Fruit fly (Drosophila melanogaster) whole organism, embryonic: ENCODE measurements around the gene nmdyn-D7.

Experiments used
- Atf3 ChIP-seq: fragments of 200-800 bp; sonication (Bioruptor generic); optimal IDR thresholded peaks from 3 replicates; lab custom pipeline; 2016; ENCODE audit warnings: missing biosample characterization, missing genetic modification characterization
- BEAF-32 ChIP-seq: fragments of 200-800 bp; sonication (Bioruptor generic); optimal IDR thresholded peaks from 3 replicates; lab custom pipeline; 2017; ENCODE audit warnings: missing biosample characterization, missing genetic modification characterization, mild to moderate bottlenecking, moderate library complexity, missing genetic modification reagents
- Blimp-1 ChIP-seq: fragments of 200-800 bp; sonication (Bioruptor generic); optimal IDR thresholded peaks from 3 replicates; lab custom pipeline; 2018; ENCODE audit warnings: missing biosample characterization, missing genetic modification characterization, mild to moderate bottlenecking, moderate library complexity, missing genetic modification reagents
- CG1024 ChIP-seq: fragments of 200-800 bp; sonication (Bioruptor generic); IDR thresholded peaks from 2 replicates; pipeline ENCODE4 v1.3.6; 2022; ENCODE audit warnings: missing biosample characterization, missing genetic modification characterization
- CG10462 ChIP-seq: fragments of 200-800 bp; sonication (Bioruptor generic); optimal IDR thresholded peaks from 2 replicates; lab custom pipeline; 2016; ENCODE audit warnings: missing biosample characterization, missing genetic modification characterization
- CG12071 ChIP-seq: fragments of 200-800 bp; sonication (Bioruptor generic); optimal IDR thresholded peaks from 3 replicates; lab custom pipeline; 2018; ENCODE audit warnings: missing biosample characterization, mild to moderate bottlenecking, missing genetic modification characterization
- CG14050 ChIP-seq: fragments of 200-800 bp; sonication (Bioruptor generic); IDR thresholded peaks from 3 replicates; pipeline ENCODE4 v1.3.6; 2022; ENCODE audit warnings: missing biosample characterization, missing genetic modification characterization
- CG15011 ChIP-seq: fragments of 200-800 bp; sonication (Bioruptor generic); optimal IDR thresholded peaks from 3 replicates; lab custom pipeline; 2018; ENCODE audit warnings: missing biosample characterization, mild to moderate bottlenecking, missing genetic modification characterization
- CG15073 ChIP-seq: fragments of 200-800 bp; sonication (Bioruptor generic); optimal IDR thresholded peaks from 2 replicates; lab custom pipeline; 2016; ENCODE audit warnings: missing biosample characterization, missing genetic modification characterization
- CG15696 ChIP-seq: fragments of 200-800 bp; sonication (Bioruptor generic); optimal IDR thresholded peaks from 2 replicates; lab custom pipeline; 2019; ENCODE audit warnings: missing biosample characterization, mild to moderate bottlenecking, missing genetic modification characterization, moderate library complexity
- CG17359 ChIP-seq: fragments of 200-800 bp; sonication (Bioruptor generic); optimal IDR thresholded peaks from 3 replicates; lab custom pipeline; 2018; ENCODE audit warnings: missing biosample characterization, mild to moderate bottlenecking, missing genetic modification characterization, moderate library complexity
- CG17568 ChIP-seq: fragments of 200-800 bp; sonication (Bioruptor generic); optimal IDR thresholded peaks from 2 replicates; lab custom pipeline; 2018; ENCODE audit warnings: missing biosample characterization, mild to moderate bottlenecking, missing genetic modification characterization, moderate library complexity
- CG18476 ChIP-seq: fragments of 200-800 bp; sonication (Bioruptor generic); optimal IDR thresholded peaks from 2 replicates; lab custom pipeline; 2016; ENCODE audit warnings: missing biosample characterization, mild to moderate bottlenecking, missing genetic modification characterization
- CG18619 ChIP-seq: fragments of 200-800 bp; sonication (Bioruptor generic); optimal IDR thresholded peaks from 3 replicates; lab custom pipeline; 2017; ENCODE audit warnings: missing biosample characterization, mild to moderate bottlenecking, missing genetic modification characterization
- CG18764 ChIP-seq: fragments of 200-800 bp; sonication (Bioruptor generic); optimal IDR thresholded peaks from 3 replicates; lab custom pipeline; 2016; ENCODE audit warnings: missing biosample characterization, missing genetic modification characterization
- CG2120 ChIP-seq: fragments of 200-800 bp; sonication (Bioruptor generic); optimal IDR thresholded peaks from 3 replicates; lab custom pipeline; 2016; ENCODE audit warnings: missing biosample characterization, missing genetic modification characterization
- CG2129 ChIP-seq: fragments of 200-800 bp; sonication (Bioruptor generic); IDR thresholded peaks from 2 replicates; pipeline ENCODE4 v1.3.6; 2022; ENCODE audit warnings: missing biosample characterization, missing genetic modification characterization; ENCODE audit not compliant: partially characterized antibody
- CG2199 ChIP-seq: fragments of 200-800 bp; sonication (Bioruptor generic); IDR thresholded peaks from 3 replicates; pipeline ENCODE4 v1.3.6; 2022; ENCODE audit warnings: missing biosample characterization, missing genetic modification characterization
- CG4282 ChIP-seq: fragments of 200-800 bp; sonication (Bioruptor generic); optimal IDR thresholded peaks from 2 replicates; lab custom pipeline; 2016; ENCODE audit warnings: missing biosample characterization, missing genetic modification characterization
- CG4360 ChIP-seq: fragments of 200-800 bp; sonication (Bioruptor generic); IDR thresholded peaks from 2 replicates; pipeline ENCODE4 v1.3.6; 2022; ENCODE audit warnings: missing biosample characterization, missing genetic modification characterization
- CG7271 ChIP-seq: fragments of 200-800 bp; sonication (Bioruptor generic); optimal IDR thresholded peaks from 2 replicates; lab custom pipeline; 2018; ENCODE audit warnings: missing biosample characterization, mild to moderate bottlenecking, missing genetic modification characterization, moderate library complexity
- CG8290 ChIP-seq, 3 experiments: fragments of 200-800 bp; sonication (Bioruptor generic); optimal IDR thresholded peaks; 2 replicates each; lab custom pipeline; 2016 to 2019; ENCODE audit warnings: missing biosample characterization in 3 of 3, missing genetic modification characterization in 3 of 3, mild to moderate bottlenecking in 2 of 3, moderate library complexity in 1 of 3
- Doc2 ChIP-seq: fragments of 200-800 bp; sonication (Bioruptor generic); IDR thresholded peaks from 2 replicates; pipeline ENCODE4 v1.3.6; 2022; ENCODE audit warnings: missing biosample characterization, missing genetic modification characterization
- HLH54F ChIP-seq: fragments of 200-800 bp; sonication (Bioruptor generic); optimal IDR thresholded peaks from 3 replicates; lab custom pipeline; 2016; ENCODE audit warnings: missing biosample characterization, missing genetic modification characterization
- Hey ChIP-seq: fragments of 200-800 bp; sonication (Bioruptor generic); optimal IDR thresholded peaks from 3 replicates; lab custom pipeline; 2018; ENCODE audit warnings: missing biosample characterization, mild to moderate bottlenecking, missing genetic modification characterization
- Neu2 ChIP-seq: fragments of 200-800 bp; sonication (Bioruptor generic); optimal IDR thresholded peaks from 3 replicates; lab custom pipeline; 2016; ENCODE audit warnings: missing biosample characterization, missing genetic modification characterization, borderline replicate concordance
- NfI ChIP-seq: fragments of 200-800 bp; sonication (Bioruptor generic); optimal IDR thresholded peaks from 3 replicates; lab custom pipeline; 2018; ENCODE audit warnings: missing biosample characterization, mild to moderate bottlenecking, missing genetic modification characterization, moderate library complexity
- Oli ChIP-seq: fragments of 200-800 bp; sonication (Bioruptor generic); optimal IDR thresholded peaks from 2 replicates; lab custom pipeline; 2018; ENCODE audit warnings: missing biosample characterization, mild to moderate bottlenecking, missing genetic modification characterization, moderate library complexity
- Rx ChIP-seq: fragments of 200-800 bp; sonication (Bioruptor generic); IDR thresholded peaks from 2 replicates; pipeline ENCODE4 v1.3.6; 2022; ENCODE audit warnings: missing biosample characterization, missing genetic modification characterization
- TFAM ChIP-seq: fragments of 200-800 bp; sonication (Bioruptor generic); optimal IDR thresholded peaks from 2 replicates; lab custom pipeline; 2017; ENCODE audit warnings: missing biosample characterization, missing genetic modification characterization, inconsistent platforms
- YL-1 ChIP-seq: fragments of 200-800 bp; sonication (Bioruptor generic); optimal IDR thresholded peaks from 3 replicates; lab custom pipeline; 2017; ENCODE audit warnings: missing biosample characterization, mild to moderate bottlenecking, missing genetic modification characterization
- ac ChIP-seq: fragments of 200-800 bp; sonication (Bioruptor generic); optimal IDR thresholded peaks from 3 replicates; lab custom pipeline; 2017; ENCODE audit warnings: missing biosample characterization, mild to moderate bottlenecking, missing genetic modification characterization
- btn ChIP-seq: fragments of 200-800 bp; sonication (Bioruptor generic); optimal IDR thresholded peaks from 2 replicates; lab custom pipeline; 2016; ENCODE audit warnings: missing biosample characterization, missing genetic modification characterization
- cas ChIP-seq: fragments of 200-800 bp; sonication (Bioruptor generic); IDR thresholded peaks from 2 replicates; pipeline ENCODE4 v1.3.6; 2022; ENCODE audit warnings: missing biosample characterization, missing genetic modification characterization
- chif ChIP-seq, 2 experiments: fragments of 200-800 bp; sonication (Bioruptor generic); optimal IDR thresholded peaks; 3 replicates each; lab custom pipeline; 2016; ENCODE audit warnings: missing biosample characterization in 2 of 2, missing genetic modification characterization in 2 of 2
- chinmo ChIP-seq: fragments of 200-800 bp; sonication (Bioruptor generic); IDR thresholded peaks from 4 replicates; pipeline ENCODE4 v1.3.6; 2022; ENCODE audit warnings: missing biosample characterization, missing genetic modification characterization; ENCODE audit not compliant: partially characterized antibody
- crp ChIP-seq, 2 experiments: fragments of 200-800 bp; sonication (Bioruptor generic); optimal IDR thresholded peaks; 2 replicates in 1 of 2; 3 replicates in 1 of 2; lab custom pipeline; 2017; ENCODE audit warnings: missing biosample characterization in 2 of 2, missing genetic modification characterization in 2 of 2, mild to moderate bottlenecking in 1 of 2, moderate library complexity in 1 of 2
- dmrt99B ChIP-seq: fragments of 200-800 bp; sonication (Bioruptor generic); optimal IDR thresholded peaks from 2 replicates; lab custom pipeline; 2018; ENCODE audit warnings: missing biosample characterization, mild to moderate bottlenecking, missing genetic modification characterization, moderate library complexity
- ems ChIP-seq: fragments of 200-800 bp; sonication (Bioruptor generic); optimal IDR thresholded peaks from 3 replicates; lab custom pipeline; 2016; ENCODE audit warnings: missing biosample characterization, missing genetic modification characterization
- en ChIP-seq: fragments of 200-800 bp; sonication (Bioruptor generic); optimal IDR thresholded peaks from 2 replicates; lab custom pipeline; 2016; ENCODE audit warnings: missing biosample characterization, missing genetic modification characterization
- eyg ChIP-seq: fragments of 200-800 bp; sonication (Bioruptor generic); optimal IDR thresholded peaks from 3 replicates; lab custom pipeline; 2016; ENCODE audit warnings: missing biosample characterization, missing genetic modification characterization
- fd64A ChIP-seq: fragments of 200-800 bp; sonication (Bioruptor generic); optimal IDR thresholded peaks from 3 replicates; lab custom pipeline; 2018; ENCODE audit warnings: missing biosample characterization, mild to moderate bottlenecking, missing genetic modification characterization
- jigr1 ChIP-seq: fragments of 200-800 bp; sonication (Bioruptor generic); IDR thresholded peaks from 3 replicates; pipeline ENCODE4 v1.3.6; 2022; ENCODE audit warnings: missing biosample characterization, missing genetic modification characterization
- klu ChIP-seq: fragments of 200-800 bp; sonication (Bioruptor generic); IDR thresholded peaks from 2 replicates; pipeline ENCODE4 v1.3.6; 2022; ENCODE audit warnings: missing biosample characterization, missing genetic modification characterization
- mam ChIP-seq: fragments of 200-800 bp; sonication (Bioruptor generic); optimal IDR thresholded peaks from 3 replicates; lab custom pipeline; 2016; ENCODE audit warnings: missing biosample characterization, missing genetic modification characterization
- nerfin-2 ChIP-seq: fragments of 200-800 bp; sonication (Bioruptor generic); IDR thresholded peaks from 2 replicates; pipeline ENCODE4 v1.3.6; 2022; ENCODE audit warnings: missing biosample characterization, missing genetic modification characterization; ENCODE audit not compliant: partially characterized antibody
- nom ChIP-seq: fragments of 200-800 bp; sonication (Bioruptor generic); optimal IDR thresholded peaks from 2 replicates; lab custom pipeline; 2017; ENCODE audit warnings: missing biosample characterization, missing genetic modification characterization, mild to moderate bottlenecking, moderate library complexity, missing genetic modification reagents
- pfk ChIP-seq: fragments of 200-800 bp; sonication (Bioruptor generic); optimal IDR thresholded peaks from 2 replicates; lab custom pipeline; 2018; ENCODE audit warnings: missing biosample characterization, mild to moderate bottlenecking, missing genetic modification characterization, moderate library complexity
- schlank ChIP-seq: fragments of 200-800 bp; sonication (Bioruptor generic); optimal IDR thresholded peaks from 2 replicates; lab custom pipeline; 2018; ENCODE audit warnings: missing biosample characterization, mild to moderate bottlenecking, missing genetic modification characterization
- sqz ChIP-seq: fragments of 200-800 bp; sonication (Bioruptor generic); optimal IDR thresholded peaks from 3 replicates; lab custom pipeline; 2018; ENCODE audit warnings: missing biosample characterization, mild to moderate bottlenecking, missing genetic modification characterization
- trh ChIP-seq: fragments of 200-800 bp; sonication (Bioruptor generic); optimal IDR thresholded peaks from 2 replicates; lab custom pipeline; 2016; ENCODE audit warnings: missing biosample characterization, missing genetic modification characterization

The nmdyn-D7 gene

DNA sequence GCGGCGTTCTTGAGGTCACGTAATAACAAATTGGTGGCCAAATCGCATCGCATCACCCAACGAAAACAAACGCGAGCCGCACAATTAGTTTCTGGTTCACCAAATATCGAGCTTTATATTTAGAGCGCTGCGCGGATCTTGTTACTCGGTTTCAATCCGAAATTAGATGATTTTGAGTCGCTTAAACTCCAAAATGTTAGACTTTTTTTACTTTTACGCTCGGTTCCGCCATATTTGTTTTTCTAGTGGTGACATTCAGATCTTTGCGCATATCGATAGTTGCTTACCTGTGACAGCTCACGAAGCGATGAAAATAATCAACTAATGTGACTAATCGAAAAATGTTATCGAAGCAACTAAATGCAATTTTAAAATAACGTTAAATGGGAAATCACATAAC lies 42.4 kb upstream of the nmdyn-D7 start, which contains the start of gene Scm (continued):
- no peak for TF ChIP-seq nom (GFP tag; lab: Kevin White, UChicago)
- no peak for TF ChIP-seq mam (GFP tag; lab: Kevin White, UChicago)
- TF ChIP-seq schlank (tag; lab: Kevin White, UChicago), result no peak
- TF ChIP-seq Atf3, result no peak
- no peak for TF ChIP-seq CG15011 (GFP tag; lab: Kevin White, UChicago)
- no peak for TF ChIP-seq en
- no peak for TF ChIP-seq Doc2 (GFP tag; lab: Robert Waterston, UW)
- TF ChIP-seq nerfin-2 (GFP tag; lab: Robert Waterston, UW), result peak; percentile 80
- no peak for TF ChIP-seq CG17568 (GFP tag; lab: Kevin White, UChicago)
- no peak for TF ChIP-seq CG4282 (GFP tag; lab: Kevin White, UChicago)
- TF ChIP-seq fd64A (GFP tag; lab: Kevin White, UChicago), result no peak
- no peak for TF ChIP-seq CG12071
- TF ChIP-seq CG15073 (GFP tag; lab: Kevin White, UChicago), result no peak
- TF ChIP-seq Hey, result no peak
- TF ChIP-seq HLH54F (GFP tag; lab: Kevin White, UChicago), result no peak
- TF ChIP-seq Blimp-1 (GFP tag; lab: Kevin White, UChicago), result no peak
- TF ChIP-seq CG4360 (GFP tag; lab: Robert Waterston, UW), result no peak
- TF ChIP-seq CG18476 (GFP tag; lab: Kevin White, UChicago), result no peak
- no peak for TF ChIP-seq ac (GFP tag; lab: Kevin White, UChicago)
- TF ChIP-seq CG2129 (GFP tag; lab: Robert Waterston, UW), result peak; percentile 61; the same call in 1 of the 2 replicates
- TF ChIP-seq CG14050 (GFP tag; lab: Robert Waterston, UW), result no peak
- TF ChIP-seq YL-1 (GFP tag; lab: Kevin White, UChicago), result peak; percentile 94
- no peak for TF ChIP-seq CG18619 (GFP tag; lab: Kevin White, UChicago)
- TF ChIP-seq CG7271, result no peak
- peak; percentile 48 for TF ChIP-seq CG8290 (GFP tag; optimal IDR thresholded peaks at IDR 0.05; lab: Kevin White, UChicago)
- TF ChIP-seq CG8290 (tag; optimal IDR thresholded peaks at IDR 0.05; lab: Kevin White, UChicago), result no peak
- TF ChIP-seq jigr1 (GFP tag; lab: Robert Waterston, UW), result no peak
- TF ChIP-seq CG2120 (GFP tag; lab: Kevin White, UChicago), result no peak
- peak; percentile 78; the same call in 1 of the 4 replicates for TF ChIP-seq chinmo
- TF ChIP-seq chif (GFP tag; optimal IDR thresholded peaks at IDR 0.05; lab: Kevin White, UChicago), result no peak
- TF ChIP-seq pfk, result no peak
- no peak for TF ChIP-seq CG17359 (tag; lab: Kevin White, UChicago)
- no peak for TF ChIP-seq CG2199 (GFP tag; lab: Robert Waterston, UW)
- TF ChIP-seq CG18764 (GFP tag; lab: Kevin White, UChicago), result no peak
- no peak for TF ChIP-seq TFAM (GFP tag; lab: Kevin White, UChicago)
- TF ChIP-seq trh, result no peak
- no peak for TF ChIP-seq klu (GFP tag; lab: Robert Waterston, UW)
- no peak for TF ChIP-seq Oli
- no peak for TF ChIP-seq CG1024 (GFP tag; lab: Robert Waterston, UW)
- no peak for TF ChIP-seq cas (GFP tag; lab: Robert Waterston, UW)
- no peak for TF ChIP-seq btn (GFP tag; lab: Kevin White, UChicago)
- no peak for TF ChIP-seq Neu2 (GFP tag; lab: Kevin White, UChicago)
- no peak for TF ChIP-seq CG10462 (GFP tag; lab: Kevin White, UChicago)
- TF ChIP-seq NfI (GFP tag; lab: Kevin White, UChicago), result no peak
- TF ChIP-seq BEAF-32, result peak; percentile 91
- TF ChIP-seq eyg (GFP tag; lab: Kevin White, UChicago), result no peak
- no peak for TF ChIP-seq crp (GFP tag; optimal IDR thresholded peaks at IDR 0.05; lab: Kevin White, UChicago)
- no peak for TF ChIP-seq dmrt99B (tag; lab: Kevin White, UChicago)
- TF ChIP-seq sqz, result no peak
- TF ChIP-seq CG15696 (tag; lab: Kevin White, UChicago), result no peak
- TF ChIP-seq ems, result peak; percentile 2
- TF ChIP-seq Rx (GFP tag; lab: Robert Waterston, UW), result no peak
